Worm (Caenorhabditis elegans) whole organism, late embryonic: ENCODE results near the gene ins-7.

Source experiments
- C38D4.7 ChIP-seq: fragments of 200-800 bp; sonication (Bioruptor generic); optimal IDR thresholded peaks from 2 replicates; lab custom pipeline; 2018; ENCODE audit warnings: mild to moderate bottlenecking, missing genetic modification characterization, moderate library complexity, missing compliant biosample characterization
- F13H6.1 ChIP-seq: sonication (generic microtip); optimal IDR thresholded peaks from 2 replicates; lab custom pipeline; 2016; ENCODE audit warnings: missing genetic modification characterization, missing compliant biosample characterization
- T23F11.4 ChIP-seq: fragments of 200-800 bp; sonication (Bioruptor generic); optimal IDR thresholded peaks from 2 replicates; lab custom pipeline; 2018; ENCODE audit warnings: mild to moderate bottlenecking, missing genetic modification characterization, missing compliant biosample characterization
- ahr-1 ChIP-seq: sonication (generic microtip); optimal IDR thresholded peaks from 2 replicates; lab custom pipeline; 2016; ENCODE audit warnings: missing genetic modification characterization, missing compliant biosample characterization
- ama-1 ChIP-seq: fragments of 150-350 bp; optimal IDR thresholded peaks from 2 replicates; lab custom pipeline; 2014
- ceh-14 ChIP-seq: sonication (generic microtip); optimal IDR thresholded peaks from 2 replicates; lab custom pipeline; 2016; ENCODE audit warnings: missing genotype, missing genetic modification characterization, missing compliant biosample characterization
- ceh-18 ChIP-seq: sonication (generic microtip); optimal IDR thresholded peaks from 2 replicates; lab custom pipeline; 2016; ENCODE audit warnings: missing genetic modification characterization, missing compliant biosample characterization
- ceh-30 ChIP-seq: fragments of 150-350 bp; optimal IDR thresholded peaks from 2 replicates; lab custom pipeline; 2014; ENCODE audit warnings: missing biosample characterization, missing genetic modification characterization
- ceh-31 ChIP-seq: sonication (generic microtip); optimal IDR thresholded peaks from 2 replicates; lab custom pipeline; 2016; ENCODE audit warnings: missing genetic modification characterization, missing compliant biosample characterization
- ceh-34 ChIP-seq: sonication (generic microtip); optimal IDR thresholded peaks from 2 replicates; lab custom pipeline; 2016; ENCODE audit warnings: mild to moderate bottlenecking, missing genetic modification characterization, missing compliant biosample characterization
- ceh-48 ChIP-seq: sonication (generic microtip); optimal IDR thresholded peaks from 2 replicates; lab custom pipeline; 2016; ENCODE audit warnings: missing genetic modification characterization, inconsistent platforms, missing compliant biosample characterization
- dmd-4 ChIP-seq: sonication (generic microtip); optimal IDR thresholded peaks from 2 replicates; lab custom pipeline; 2016; ENCODE audit warnings: borderline replicate concordance, missing genetic modification characterization, missing compliant biosample characterization
- elt-2 ChIP-seq: sonication (generic microtip); optimal IDR thresholded peaks from 2 replicates; lab custom pipeline; 2016; ENCODE audit warnings: missing genetic modification reagents, missing genetic modification characterization, missing compliant biosample characterization
- eyg-1 ChIP-seq: sonication (generic microtip); optimal IDR thresholded peaks from 2 replicates; lab custom pipeline; 2016; ENCODE audit warnings: missing genotype, missing genetic modification characterization, missing compliant biosample characterization
- gmeb-2 ChIP-seq: sonication (generic microtip); optimal IDR thresholded peaks from 2 replicates; lab custom pipeline; 2016; ENCODE audit warnings: missing genetic modification characterization, inconsistent platforms, missing compliant biosample characterization
- hlh-13 ChIP-seq: fragments of 200-800 bp; sonication (Bioruptor generic); optimal IDR thresholded peaks from 2 replicates; lab custom pipeline; 2018; ENCODE audit warnings: mild to moderate bottlenecking, missing genetic modification characterization, missing compliant biosample characterization
- hlh-30 ChIP-seq: sonication (generic microtip); optimal IDR thresholded peaks from 2 replicates; lab custom pipeline; 2017; ENCODE audit warnings: antibody characterized with exemption, missing genetic modification characterization, missing compliant biosample characterization; ENCODE audit not compliant: insufficient read depth
- hlh-6 ChIP-seq: sonication (generic microtip); optimal IDR thresholded peaks from 2 replicates; lab custom pipeline; 2016; ENCODE audit warnings: missing genotype, missing genetic modification characterization, missing compliant biosample characterization
- hlh-8 ChIP-seq: sonication (generic microtip); optimal IDR thresholded peaks from 2 replicates; lab custom pipeline; 2016; ENCODE audit warnings: missing genotype, missing genetic modification characterization, missing compliant biosample characterization
- nfya-1 ChIP-seq: sonication (generic microtip); optimal IDR thresholded peaks from 2 replicates; lab custom pipeline; 2017; ENCODE audit warnings: missing genetic modification characterization, mild to moderate bottlenecking, missing compliant biosample characterization, antibody characterized with exemption, moderate library complexity
- nhr-232 ChIP-seq: sonication (generic microtip); optimal IDR thresholded peaks from 2 replicates; lab custom pipeline; 2016; ENCODE audit warnings: missing genetic modification characterization, missing compliant biosample characterization
- pqm-1 ChIP-seq: sonication (generic microtip); optimal IDR thresholded peaks from 2 replicates; lab custom pipeline; 2016; ENCODE audit warnings: missing genetic modification characterization, missing compliant biosample characterization
- pros-1 ChIP-seq: fragments of 150-350 bp; optimal IDR thresholded peaks from 2 replicates; lab custom pipeline; 2014; ENCODE audit warnings: missing biosample characterization, missing genetic modification reagents, missing genetic modification characterization
- ref-2 ChIP-seq: sonication (generic microtip); optimal IDR thresholded peaks from 2 replicates; lab custom pipeline; 2016; ENCODE audit warnings: missing genetic modification characterization, missing compliant biosample characterization
- rnt-1 ChIP-seq: sonication (generic microtip); optimal IDR thresholded peaks from 2 replicates; lab custom pipeline; 2016; ENCODE audit warnings: missing genetic modification characterization, missing compliant biosample characterization
- sox-2 ChIP-seq: fragments of 200-800 bp; sonication (Bioruptor generic); IDR thresholded peaks from 2 replicates; pipeline ENCODE4 v1.3.6; 2022; ENCODE audit warnings: missing genetic modification reagents, missing genetic modification characterization, missing compliant biosample characterization
- tbx-2 ChIP-seq: sonication (generic microtip); optimal IDR thresholded peaks from 2 replicates; lab custom pipeline; 2016; ENCODE audit warnings: missing genetic modification characterization, missing compliant biosample characterization
- unc-3 ChIP-seq, 2 experiments: fragments of 200-800 bp in 1 of 2; sonication (Bioruptor generic) in 1 of 2; sonication (generic microtip) in 1 of 2; conservative IDR thresholded peaks in 1 of 2; optimal IDR thresholded peaks in 1 of 2; 2 replicates each; pipeline versions ENCODE4 v1.3.6 to Lab custom; 2016 to 2022; ENCODE audit warnings: missing compliant biosample characterization in 2 of 2, missing genetic modification characterization in 2 of 2, missing genetic modification reagents in 1 of 2
- unc-42 ChIP-seq: sonication (generic microtip); optimal IDR thresholded peaks from 2 replicates; lab custom pipeline; 2016; ENCODE audit warnings: missing genotype, missing genetic modification characterization, missing compliant biosample characterization
- unc-55 ChIP-seq: sonication (generic microtip); optimal IDR thresholded peaks from 2 replicates; lab custom pipeline; 2017; ENCODE audit warnings: missing biosample characterization, missing genetic modification reagents, missing genetic modification characterization
- zip-5 ChIP-seq: sonication (generic microtip); optimal IDR thresholded peaks from 2 replicates; lab custom pipeline; 2016; ENCODE audit warnings: missing genetic modification characterization, missing compliant biosample characterization

Gene ins-7

DNA sequence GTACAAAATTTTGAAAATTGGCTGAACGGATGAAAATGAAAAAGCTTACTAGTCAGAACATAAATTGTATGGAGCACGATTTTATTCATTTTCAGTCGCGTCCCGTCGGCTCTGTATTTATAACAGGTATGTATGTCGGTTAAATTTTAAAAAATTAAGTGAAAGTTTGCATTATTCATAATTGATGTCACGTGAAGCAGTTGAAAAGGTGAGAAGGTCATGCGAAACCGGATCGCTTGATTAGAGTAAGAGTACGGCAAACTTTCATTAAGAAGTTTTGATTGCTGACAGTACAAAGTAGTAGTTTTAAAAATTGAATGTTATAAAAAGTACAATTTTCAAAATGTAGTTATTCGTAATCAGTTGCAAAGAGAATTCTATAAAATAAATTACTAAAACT lies 9.4 kb downstream of the ins-7 start:
- no peak for TF ChIP-seq ceh-14 (tag; lab: Kevin White, UChicago)
- no peak for TF ChIP-seq ceh-48 (tag; lab: Kevin White, UChicago)

DNA sequence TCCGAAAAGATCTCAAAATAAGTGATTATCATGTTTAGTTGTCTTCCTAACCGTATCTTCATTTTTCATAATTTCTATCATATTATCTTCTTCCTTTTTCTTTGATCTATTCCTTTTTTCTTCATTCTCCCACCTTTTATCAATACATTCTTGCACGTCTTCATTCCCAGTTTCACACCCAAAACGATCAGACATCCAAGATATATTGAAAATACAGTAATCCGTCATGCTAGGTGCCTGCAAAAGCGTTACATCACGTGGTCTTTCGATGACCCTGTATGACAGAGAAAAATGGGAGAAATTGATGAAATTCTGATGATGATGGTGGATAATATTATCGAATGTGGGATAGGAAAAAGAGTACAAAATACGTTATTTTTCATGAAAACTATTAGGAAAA lies 10.2 kb downstream of the ins-7 start:
- TF ChIP-seq ceh-14 (tag; lab: Kevin White, UChicago) (no peak), unc-3 (GFP tag; conservative IDR thresholded peaks at IDR 0.05; lab: Robert Waterston, UW) (no peak), unc-3 (tag; optimal IDR thresholded peaks at IDR 0.05; lab: Kevin White, UChicago) (no peak), hlh-8 (tag; lab: Kevin White, UChicago) (no peak), hlh-30 (tag; lab: Kevin White, UChicago) (peak; percentile 30)

DNA sequence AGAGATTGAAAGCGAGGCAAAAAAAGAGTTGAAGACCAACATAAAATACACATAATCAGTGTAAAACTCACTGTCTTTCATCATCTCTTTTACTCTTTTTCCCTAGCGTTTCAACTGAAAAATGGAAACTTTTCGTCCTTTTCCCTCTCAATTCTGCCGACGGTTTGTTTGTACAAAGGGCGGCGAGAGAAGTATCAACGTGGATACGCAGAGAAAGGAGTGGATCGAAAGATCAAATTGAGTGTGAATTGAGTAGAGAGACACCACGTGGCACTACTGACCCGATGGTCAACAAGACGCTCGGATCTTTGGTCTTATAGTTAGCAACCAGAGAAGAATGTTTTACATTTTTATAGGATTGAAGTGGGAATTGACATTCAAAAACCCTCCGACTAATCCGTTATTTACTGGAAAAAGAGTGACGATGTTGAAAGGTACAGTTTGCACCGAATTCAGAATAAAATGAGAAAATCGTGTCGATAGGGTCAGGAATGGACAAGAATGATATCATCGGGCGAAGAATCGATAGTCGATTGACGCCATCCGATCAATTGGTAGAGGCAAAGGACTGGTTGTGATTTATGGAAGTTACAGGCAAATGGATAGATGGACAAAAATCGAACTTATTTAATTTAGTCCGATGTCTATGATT lies 11.5 kb downstream of the ins-7 start:
- TF ChIP-seq hlh-30 (tag; lab: Kevin White, UChicago) (peak; percentile 48), ceh-18 (tag; lab: Kevin White, UChicago) (peak; percentile 14), pqm-1 (tag; lab: Kevin White, UChicago) (peak; percentile 10), ceh-34 (tag; lab: Kevin White, UChicago) (peak; percentile 18), ama-1 (lab: Kevin White, UChicago) (no peak), F13H6.1 (peak; percentile 30)

DNA sequence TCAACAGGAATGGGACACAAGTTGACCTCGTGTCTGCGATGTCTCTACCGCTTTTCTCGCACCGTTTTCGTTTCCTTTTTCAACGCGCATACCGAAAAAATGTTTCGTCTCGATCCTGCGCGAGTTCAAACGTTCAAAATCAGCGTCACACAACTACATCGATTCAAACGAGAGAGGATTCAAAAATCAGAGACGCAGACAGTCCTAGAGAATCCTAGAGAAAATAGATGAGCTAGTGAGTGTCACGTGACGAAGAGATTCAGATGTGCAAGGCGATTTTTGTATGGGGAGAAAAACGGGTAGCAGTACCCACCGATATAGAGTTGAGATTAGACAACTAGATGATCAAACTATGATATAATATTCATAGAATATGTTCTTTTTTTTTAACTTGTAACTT lies 12.7 kb downstream of the ins-7 start:
- TF ChIP-seq ceh-31 (tag; lab: Kevin White, UChicago): no peak
- peak; percentile 72 for TF ChIP-seq hlh-30 (tag; lab: Kevin White, UChicago)
- no peak for TF ChIP-seq eyg-1 (tag; lab: Kevin White, UChicago)
- TF ChIP-seq ref-2: no peak
- TF ChIP-seq, all 69 proteins: peak for 1

DNA sequence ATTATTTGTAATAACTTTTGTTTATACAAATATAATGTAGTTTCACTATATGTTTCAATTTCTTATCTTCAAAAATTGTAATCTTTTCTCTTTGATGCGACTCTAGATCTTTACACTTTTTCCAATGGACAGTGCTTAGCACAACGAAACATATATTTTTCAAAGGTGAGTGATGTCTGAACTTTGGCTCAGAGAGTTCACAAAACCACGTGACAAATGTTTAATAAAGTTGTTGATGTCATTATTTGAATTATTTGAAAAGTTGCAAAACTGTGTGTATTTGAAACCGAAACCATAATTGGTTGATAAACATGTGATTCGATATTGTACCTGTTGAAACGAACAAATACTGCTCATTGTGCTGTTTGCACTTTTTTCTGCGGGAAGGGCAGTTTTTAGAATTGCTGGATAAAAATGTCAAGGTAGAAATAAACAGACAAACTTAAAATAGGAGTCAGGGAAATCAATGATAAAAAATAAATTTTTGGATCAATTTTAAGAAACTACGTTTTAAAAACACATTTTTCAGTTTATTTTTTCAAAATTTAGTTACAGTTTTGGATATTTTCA lies 14.5 kb downstream of the ins-7 start:
- TF ChIP-seq hlh-30 (tag; lab: Kevin White, UChicago): peak; percentile 7
- TF ChIP-seq ceh-30: no peak

DNA sequence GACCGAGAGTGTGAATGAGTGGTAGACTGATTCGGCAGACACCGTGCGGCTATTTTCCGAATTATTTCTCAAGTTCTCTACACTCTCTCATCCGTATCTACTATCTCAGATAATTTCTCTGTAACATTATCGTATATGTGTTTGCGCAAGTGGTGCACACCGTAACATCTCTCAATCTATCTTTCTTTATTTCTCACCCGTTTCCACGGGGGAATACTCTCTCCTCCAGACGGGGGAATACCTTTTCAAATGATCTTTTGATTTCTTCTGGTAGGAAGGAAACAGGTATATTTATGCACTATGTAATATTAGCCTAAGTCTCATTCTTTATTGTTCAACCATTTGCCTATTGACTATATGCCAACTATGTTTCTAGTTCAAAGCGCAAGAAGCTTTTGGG lies 15.6 kb downstream of the ins-7 start:
- TF ChIP-seq T23F11.4 (GFP tag; lab: Kevin White, UChicago) (no peak), dmd-4 (tag; lab: Kevin White, UChicago) (no peak), ahr-1 (tag; lab: Kevin White, UChicago) (no peak), ceh-30 (peak; percentile 8), pros-1 (tag; lab: Kevin White, UChicago) (no peak), sox-2 (no peak), C38D4.7 (GFP tag; lab: Kevin White, UChicago) (no peak), nhr-232 (no peak), rnt-1 (tag; lab: Kevin White, UChicago) (no peak), tbx-2 (tag; lab: Kevin White, UChicago) (peak; percentile 45), gmeb-2 (no peak), zip-5 (tag; lab: Kevin White, UChicago) (no peak), hlh-6 (tag; lab: Kevin White, UChicago) (no peak), elt-2 (tag; lab: Kevin White, UChicago) (peak; percentile 19), hlh-13 (GFP tag; lab: Kevin White, UChicago) (no peak), unc-55 (no peak), ceh-48 (tag; lab: Kevin White, UChicago) (no peak), ama-1 (lab: Kevin White, UChicago) (no peak), unc-42 (tag; lab: Kevin White, UChicago) (no peak), ceh-34 (tag; lab: Kevin White, UChicago) (peak; percentile 38), nfya-1 (peak; percentile 25)
